Fruit fly (Drosophila melanogaster) whole organism, larva: ENCODE results near the gene CG4660.
A peak's percentile ranks its signal among the peaks of the same experiment; 100 is the strongest.

ENCODE experiments used
- noc ChIP-seq: fragments of 200-800 bp; sonication (Bioruptor generic); optimal IDR thresholded peaks from 3 replicates; lab custom pipeline; 2019; ENCODE audit warnings: missing biosample characterization, mild to moderate bottlenecking, missing genetic modification characterization, moderate library complexity

CG4660 gene

DNA sequence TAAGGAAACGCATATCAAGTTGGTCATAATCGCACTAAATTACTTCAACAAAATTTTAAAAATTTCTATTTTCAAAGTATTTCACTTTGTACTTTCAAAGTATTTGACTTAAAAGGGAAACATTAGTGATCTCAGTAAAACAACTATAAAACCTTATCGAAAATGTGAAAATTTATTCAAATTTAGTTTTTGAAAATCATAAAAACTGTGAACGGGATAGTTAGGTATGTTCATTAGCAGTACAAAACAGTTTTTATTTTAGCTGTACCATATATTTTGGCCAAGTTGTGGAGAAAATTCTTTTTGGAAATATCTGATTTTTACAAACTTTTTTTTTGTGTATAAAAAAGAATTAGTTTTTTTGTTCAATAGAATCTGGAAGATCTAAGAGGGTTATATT lies 14.9 kb downstream of the CG4660 start, which contains the start of gene CG43115:
Gene CG43115, minus strand, starts transcription at position 101 of the 400 bp plus-strand sequence.
- TF ChIP-seq noc = no peak

DNA sequence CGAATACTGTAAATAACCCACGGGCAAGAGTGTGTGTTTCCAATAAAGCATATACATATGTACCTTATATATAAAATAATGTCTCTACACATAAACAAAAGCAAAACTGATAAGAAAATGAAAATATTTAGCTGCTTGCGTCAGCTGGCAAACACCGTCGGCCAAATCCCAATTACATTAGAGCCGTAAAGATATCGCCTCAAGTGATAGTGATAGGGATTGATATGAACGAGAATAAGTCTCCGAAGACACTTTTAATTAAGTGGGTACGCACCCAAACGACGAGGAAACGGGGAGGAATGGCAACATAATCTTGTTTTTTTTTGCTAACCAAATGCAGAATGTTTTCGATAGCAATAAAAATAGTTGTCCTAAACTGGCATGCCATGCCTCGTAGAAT lies 16.7 kb downstream of the CG4660 start:
- no peak for TF ChIP-seq noc

DNA sequence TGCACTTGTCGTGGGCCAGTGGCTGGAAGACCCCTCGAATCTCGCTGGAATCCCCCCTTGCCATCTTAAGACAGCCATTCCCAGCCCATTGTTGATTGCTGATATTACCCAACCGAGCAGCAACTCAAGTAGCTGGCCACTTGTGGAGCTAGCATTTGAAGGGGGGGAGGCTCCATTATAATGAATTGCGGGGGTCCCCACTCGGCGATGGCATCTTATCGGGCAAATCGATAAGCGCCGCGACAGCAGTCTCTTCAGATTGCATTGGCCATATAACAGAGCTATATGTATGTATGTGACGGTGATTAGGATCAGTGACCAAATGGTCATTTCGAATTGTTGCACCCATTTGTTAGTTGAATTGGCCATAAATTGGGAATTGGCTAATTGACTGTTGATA lies 19.0 kb downstream of the CG4660 start:
- TF ChIP-seq noc = no peak

DNA sequence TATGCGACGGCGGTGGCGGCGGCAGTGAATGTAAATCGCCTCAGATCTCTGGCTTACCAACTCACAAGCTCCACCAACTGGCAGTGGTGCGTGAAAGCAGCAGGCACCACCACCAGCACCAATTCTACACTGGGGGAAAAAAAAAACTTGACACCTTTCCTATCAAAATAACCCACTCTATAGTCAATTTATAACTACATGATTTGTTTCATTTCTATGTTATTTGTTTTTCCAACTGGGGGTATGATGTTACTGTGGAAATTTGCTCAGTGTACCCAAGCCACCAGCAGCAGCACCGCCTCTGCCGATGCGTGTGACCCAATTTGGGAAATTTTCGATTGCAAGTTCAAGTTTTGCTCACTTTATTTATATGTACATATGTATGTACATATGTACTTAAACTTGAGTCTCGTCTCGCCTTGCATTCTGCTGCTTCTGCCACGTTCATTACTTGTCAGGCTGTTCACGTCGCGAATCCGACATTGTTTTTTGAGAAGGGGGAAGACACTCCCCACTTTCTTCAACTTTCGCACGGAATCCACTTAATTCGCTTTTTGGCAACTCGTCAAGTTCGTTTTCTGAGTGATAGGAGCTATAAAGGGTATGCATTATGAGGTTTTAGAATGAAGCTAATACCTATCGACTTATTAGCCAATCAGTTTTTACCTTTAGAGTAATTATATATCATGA lies 21.9 kb downstream of the CG4660 start:
- TF ChIP-seq noc = no peak

DNA sequence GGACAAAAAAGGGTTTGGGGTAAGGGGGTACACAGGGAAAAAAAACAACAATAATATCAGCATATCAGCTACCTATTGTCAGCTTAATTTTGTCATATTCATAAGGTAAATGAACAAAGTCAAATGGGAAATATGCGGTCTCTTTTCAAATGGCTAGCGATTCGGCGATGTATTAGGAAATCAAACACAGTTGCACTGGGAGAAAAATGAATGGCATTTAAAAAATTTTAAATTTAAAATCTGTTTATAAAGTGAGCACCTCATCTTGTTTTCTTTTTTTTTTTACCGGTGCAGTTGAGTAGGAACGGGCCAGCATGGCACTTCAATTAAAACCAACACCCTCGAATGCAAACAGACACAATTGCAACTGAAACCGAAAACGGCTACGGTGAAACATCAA lies 27.1 kb downstream of the CG4660 start:
- TF ChIP-seq noc = no peak

DNA sequence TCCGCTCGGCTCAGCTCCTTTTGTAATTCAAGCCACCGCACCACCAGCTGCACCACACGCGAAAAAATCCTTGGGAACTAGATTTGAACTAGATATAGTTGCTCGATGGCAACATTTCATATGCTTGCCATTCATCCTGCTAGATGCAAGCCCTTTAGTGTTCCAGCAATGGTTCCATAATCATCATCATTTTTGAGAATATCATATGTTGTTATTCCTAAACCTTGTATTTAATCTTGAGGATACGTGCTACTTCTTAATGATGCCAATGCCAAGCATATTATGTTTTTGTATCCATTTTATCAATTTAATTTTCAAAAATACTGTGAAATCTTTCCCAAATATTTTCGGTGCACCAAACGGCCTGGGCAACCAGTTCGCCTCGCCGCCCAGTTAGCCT lies 28.3 kb downstream of the CG4660 start:
- TF ChIP-seq noc = no peak

DNA sequence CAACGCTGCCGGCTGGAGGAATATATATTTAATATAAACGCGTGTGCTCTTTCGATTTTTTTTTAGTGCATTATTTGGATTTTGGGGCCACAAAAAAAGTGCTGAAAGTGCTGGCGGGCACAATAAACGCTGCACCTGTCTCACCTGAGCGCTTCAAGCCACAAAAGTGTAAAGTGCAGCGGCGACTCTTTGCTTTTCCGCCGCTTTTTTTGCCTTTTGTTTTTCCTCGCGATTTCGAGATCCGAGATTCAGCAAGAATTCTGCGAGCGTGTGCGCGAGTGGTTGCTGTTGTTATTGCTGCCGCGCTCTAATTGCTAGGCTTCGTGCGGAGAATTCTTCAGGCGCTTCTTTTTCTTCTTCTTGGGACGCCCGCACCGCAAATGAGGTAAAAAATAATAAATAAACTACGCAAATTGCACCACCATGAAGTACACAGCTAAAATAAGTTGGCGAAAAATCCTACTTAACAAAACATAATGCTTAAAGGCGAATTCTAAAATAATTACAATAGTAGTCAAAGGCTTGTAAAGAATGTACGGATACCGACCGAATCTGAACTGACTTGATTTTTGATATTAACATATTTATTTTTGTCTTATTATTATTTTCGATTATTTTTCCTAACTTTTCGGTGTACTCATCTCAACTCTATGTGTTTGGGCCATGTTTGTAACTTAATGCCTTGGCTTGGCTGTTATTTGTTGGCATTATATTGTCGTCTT lies 30.1 kb downstream of the CG4660 start:
- no peak for TF ChIP-seq noc

DNA sequence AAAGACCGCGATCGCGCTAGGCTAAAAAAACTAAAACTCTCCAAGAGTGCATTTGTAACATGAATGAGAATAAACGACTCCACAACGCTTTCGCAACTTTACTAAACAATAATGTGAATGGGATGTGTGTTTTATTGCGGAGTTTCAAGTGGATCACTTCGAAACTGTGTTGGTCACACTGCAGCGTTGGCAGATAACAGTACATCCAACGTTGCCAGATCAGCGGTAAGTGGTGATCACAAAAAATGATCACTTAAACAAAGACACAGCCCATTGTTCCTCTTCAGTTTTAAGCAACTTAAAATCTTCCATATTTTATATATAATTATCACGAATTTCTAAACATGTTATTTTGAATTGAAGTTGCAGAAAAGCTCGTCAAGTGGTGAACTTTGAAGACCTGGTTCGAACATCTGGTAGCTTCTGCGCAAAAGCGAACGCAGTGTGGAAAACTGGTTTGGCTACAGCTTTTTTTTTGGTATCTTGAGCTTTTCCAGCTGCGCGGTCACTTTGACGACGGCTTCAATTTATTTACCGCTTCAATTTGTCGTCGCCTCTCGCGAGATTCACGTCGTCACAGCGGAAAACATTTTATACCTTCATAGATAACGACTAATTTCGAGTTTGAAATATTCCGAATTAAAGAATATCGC lies 30.8 kb downstream of the CG4660 start, which contains the start of gene CG5921:
Gene CG5921, plus strand, starts transcription at position 547 of the 653 bp plus-strand sequence.
- no peak for TF ChIP-seq noc

DNA sequence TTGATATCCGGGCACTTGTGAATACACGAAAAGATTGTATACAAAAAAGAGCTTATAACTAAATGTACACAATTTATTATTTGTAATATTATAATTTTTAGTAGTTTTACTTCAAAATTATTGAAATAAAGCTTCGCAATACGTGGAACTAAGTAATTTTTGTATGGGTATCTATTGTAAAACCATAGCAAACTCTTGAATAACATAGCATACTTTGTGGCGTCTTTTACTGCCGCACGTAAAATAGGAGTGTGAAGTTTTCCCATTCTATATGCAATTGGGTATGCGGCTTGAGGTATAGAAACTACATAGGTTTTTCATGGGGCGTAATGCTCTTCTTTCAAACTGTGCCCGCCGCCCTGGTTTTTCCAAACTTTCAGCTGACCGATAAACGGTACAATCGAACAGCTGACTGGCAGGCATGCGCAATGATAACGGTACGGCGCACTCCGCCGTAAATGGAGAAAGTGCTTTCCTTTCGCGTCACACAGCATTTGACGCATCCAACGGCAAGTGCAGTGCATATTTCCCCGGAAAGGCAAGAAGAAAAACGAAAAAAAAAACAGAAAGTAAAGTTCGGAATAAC lies 41.6 kb downstream of the CG4660 start, which contains the start of gene CG5937:
Gene CG5937, plus strand, starts transcription at position 575 of the 586 bp plus-strand sequence.
- TF ChIP-seq noc = no peak

DNA sequence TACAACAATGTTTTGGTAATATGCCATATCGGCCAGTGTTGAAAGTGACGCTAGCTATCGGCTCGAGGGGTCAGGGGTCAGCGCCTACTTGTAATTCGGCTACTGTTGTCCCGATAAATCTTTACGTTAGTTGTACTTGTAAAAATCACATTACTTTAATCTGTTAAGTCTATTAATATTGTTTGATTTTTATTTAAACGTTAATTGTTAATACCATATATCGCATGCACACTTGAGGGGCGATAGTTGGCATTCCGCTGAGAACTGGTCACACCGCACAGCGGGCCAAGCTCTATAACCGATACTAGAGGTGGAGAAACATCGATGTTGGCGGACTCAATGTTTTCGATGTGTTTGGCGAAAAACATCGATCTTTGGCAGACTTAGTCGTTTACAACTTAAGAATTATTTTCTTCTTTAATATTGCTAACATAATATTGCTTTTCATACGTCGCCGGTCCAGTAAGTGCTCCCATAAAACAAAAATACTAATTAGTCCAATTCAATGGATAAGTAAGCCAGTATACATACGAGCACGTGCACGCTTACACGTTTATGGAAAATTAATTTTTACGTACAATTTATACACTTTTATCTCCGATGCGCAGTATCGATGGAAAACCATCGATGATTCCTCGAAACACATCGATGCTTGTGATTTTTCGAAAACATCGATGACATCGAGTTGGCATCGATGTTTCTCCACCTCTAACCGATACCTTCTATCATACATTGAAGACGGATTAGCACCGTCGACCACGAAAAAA lies 43.8 kb downstream of the CG4660 start, which contains the start of the genes rux and MCTS1:
Gene rux, minus strand, starts transcription at position 621 of the 767 bp plus-strand sequence.
Gene MCTS1, plus strand, starts transcription at position 713 of the 767 bp plus-strand sequence.
- peak; percentile 4 for TF ChIP-seq noc

DNA sequence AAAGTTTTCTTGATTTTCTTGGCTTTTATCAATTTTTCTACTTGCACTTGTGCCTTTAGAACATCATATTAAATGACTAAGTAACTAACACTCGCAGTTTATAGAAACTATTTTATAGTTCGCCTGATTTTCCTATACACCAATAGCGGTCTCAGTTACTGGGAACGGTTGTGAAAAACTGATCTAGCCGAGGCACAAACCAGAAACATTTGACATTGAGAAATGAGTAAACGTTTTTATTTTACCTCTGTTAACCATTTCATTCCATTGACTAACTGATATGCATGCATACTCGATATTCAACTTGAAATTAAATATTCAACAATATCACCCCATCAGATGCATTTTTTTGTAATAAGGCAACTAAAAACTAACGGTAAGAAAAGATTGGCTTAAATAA lies 45.8 kb downstream of the CG4660 start:
- TF ChIP-seq noc = no peak

DNA sequence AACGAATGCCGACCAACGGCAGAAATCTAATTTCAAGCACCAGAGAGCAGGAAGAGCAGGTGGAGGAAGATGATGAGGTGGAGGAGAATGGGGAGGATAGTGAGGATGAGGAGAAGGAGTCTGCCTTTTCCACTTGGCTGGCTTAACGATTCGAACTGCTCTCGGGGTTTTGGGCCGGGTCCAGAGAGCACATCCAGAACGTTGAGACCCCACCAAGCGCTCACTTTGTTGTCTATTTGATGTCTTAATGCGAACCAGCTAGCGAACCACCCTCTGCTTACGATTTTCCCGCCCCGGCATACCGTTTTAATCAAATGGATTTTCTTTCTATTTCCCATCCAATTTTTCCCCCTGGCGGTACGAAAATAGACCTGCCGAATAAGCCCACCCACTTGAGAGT lies 46.4 kb downstream of the CG4660 start:
- TF ChIP-seq noc = no peak

DNA sequence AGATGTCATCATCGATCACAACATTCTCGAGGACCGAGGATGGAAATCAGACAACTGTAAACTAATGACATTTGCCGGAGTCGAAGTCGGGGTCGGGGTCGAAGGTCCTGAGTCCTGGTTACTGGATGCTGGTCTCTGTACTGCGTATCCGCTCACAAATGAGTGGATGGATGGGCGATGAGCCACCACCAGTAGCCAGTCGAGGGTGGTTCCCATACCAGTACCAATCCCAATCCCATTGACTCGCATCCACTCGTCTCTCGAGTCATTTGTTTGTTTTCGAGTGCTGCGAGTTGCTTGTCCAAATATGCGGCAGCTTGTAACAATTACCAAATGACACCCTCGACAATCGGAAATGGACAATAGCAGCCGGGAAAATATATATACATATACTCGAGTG lies 48.3 kb downstream of the CG4660 start:
- TF ChIP-seq noc = no peak

DNA sequence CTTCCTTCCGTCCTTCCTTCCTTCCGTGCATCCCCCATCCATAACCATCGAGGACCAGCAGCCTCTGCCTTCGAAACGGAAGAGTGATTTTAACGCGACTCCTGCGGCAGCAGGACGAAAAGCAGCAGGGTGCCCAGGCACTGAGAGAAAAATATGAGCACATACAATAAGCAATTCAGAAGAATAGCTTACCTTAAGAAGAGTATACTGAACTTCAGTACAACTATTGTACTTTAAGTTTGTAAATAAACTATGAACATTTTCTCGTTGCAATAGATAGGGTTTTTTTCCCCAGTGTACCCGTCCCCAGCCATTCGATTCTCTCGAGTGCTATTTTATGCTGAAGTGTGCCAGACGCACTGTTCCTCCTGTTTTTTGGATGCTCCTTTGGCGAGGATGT lies 49.5 kb downstream of the CG4660 start:
- no peak for TF ChIP-seq noc

DNA sequence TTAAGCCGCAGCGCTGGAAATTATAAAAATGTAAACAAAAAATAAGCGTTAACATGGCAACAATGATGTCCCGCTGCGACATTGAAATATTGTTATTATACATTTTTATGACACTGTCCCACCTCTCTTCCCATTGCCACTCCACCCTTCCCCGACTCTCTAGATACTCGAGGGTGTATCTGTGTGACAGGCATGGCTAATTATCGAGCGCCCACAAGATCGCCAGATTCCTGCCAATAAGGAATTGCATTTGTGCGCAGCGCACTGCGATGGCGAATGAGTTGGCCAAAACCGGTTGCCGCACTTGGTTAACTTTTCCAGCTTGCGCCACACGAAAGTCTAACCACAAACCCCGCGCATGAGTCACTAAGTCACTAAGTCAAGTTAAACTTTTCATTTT lies 50.6 kb downstream of the CG4660 start:
- no peak for TF ChIP-seq noc

DNA sequence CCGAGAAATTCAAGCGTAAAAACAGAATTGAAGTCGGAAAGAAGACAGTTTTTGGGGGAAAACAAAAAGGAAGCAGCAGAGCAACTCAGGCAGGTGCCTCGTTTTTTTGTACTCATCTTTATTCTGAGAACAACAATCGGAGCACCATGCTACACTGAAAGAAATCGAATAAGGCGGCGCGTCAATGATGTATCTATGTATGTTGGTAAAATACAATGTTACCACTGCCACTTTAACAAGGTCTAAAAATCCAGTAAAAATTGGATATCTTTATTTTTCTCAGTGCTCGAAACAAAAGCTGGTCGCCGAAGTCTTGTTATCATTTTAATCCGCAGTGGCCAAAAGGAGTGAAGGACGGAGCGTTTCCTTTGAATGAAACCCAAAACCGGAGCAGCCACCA lies 51.2 kb downstream of the CG4660 start:
- TF ChIP-seq noc = no peak
